Fruit fly (Drosophila melanogaster) whole organism, embryonic: ENCODE data around the gene P5CDh2.

ENCODE experiments used
- Atf-2 ChIP-seq: fragments of 200-800 bp; sonication (Bioruptor generic); optimal IDR thresholded peaks from 2 replicates; lab custom pipeline; 2016; ENCODE audit warnings: missing biosample characterization, missing genetic modification characterization
- B-H2 ChIP-seq: fragments of 200-800 bp; sonication (Bioruptor generic); optimal IDR thresholded peaks from 2 replicates; lab custom pipeline; 2018; ENCODE audit warnings: missing biosample characterization, mild to moderate bottlenecking, missing genetic modification characterization
- BEAF-32 ChIP-seq: fragments of 200-800 bp; sonication (Bioruptor generic); optimal IDR thresholded peaks from 3 replicates; lab custom pipeline; 2017; ENCODE audit warnings: missing biosample characterization, missing genetic modification characterization, mild to moderate bottlenecking, moderate library complexity, missing genetic modification reagents
- C15 ChIP-seq: fragments of 200-800 bp; sonication (Bioruptor generic); IDR thresholded peaks from 3 replicates; pipeline ENCODE4 v1.3.6; 2022; ENCODE audit warnings: missing biosample characterization, missing genetic modification characterization
- CG10147 ChIP-seq: fragments of 200-800 bp; sonication (Bioruptor generic); optimal IDR thresholded peaks from 2 replicates; lab custom pipeline; 2019; ENCODE audit warnings: missing biosample characterization, mild to moderate bottlenecking, missing genetic modification characterization, moderate library complexity
- CG10267 ChIP-seq: fragments of 200-800 bp; sonication (Bioruptor generic); optimal IDR thresholded peaks from 2 replicates; lab custom pipeline; 2018; ENCODE audit warnings: missing biosample characterization, mild to moderate bottlenecking, missing genetic modification characterization, moderate library complexity
- CG12769 ChIP-seq: fragments of 200-800 bp; sonication (Bioruptor generic); optimal IDR thresholded peaks from 2 replicates; lab custom pipeline; 2019; ENCODE audit warnings: missing biosample characterization, mild to moderate bottlenecking, missing genetic modification characterization, moderate library complexity
- CG16863 ChIP-seq: fragments of 200-800 bp; sonication (Bioruptor generic); optimal IDR thresholded peaks from 3 replicates; lab custom pipeline; 2016; ENCODE audit warnings: missing biosample characterization, missing genetic modification characterization
- CG2199 ChIP-seq: fragments of 200-800 bp; sonication (Bioruptor generic); IDR thresholded peaks from 3 replicates; pipeline ENCODE4 v1.3.6; 2022; ENCODE audit warnings: missing biosample characterization, missing genetic modification characterization
- CG2712 ChIP-seq: fragments of 200-800 bp; optimal IDR thresholded peaks from 3 replicates; lab custom pipeline; 2019; ENCODE audit warnings: missing biosample characterization, mild to moderate bottlenecking, missing genetic modification characterization, moderate library complexity
- CG2875 ChIP-seq: fragments of 200-800 bp; sonication (Bioruptor generic); optimal IDR thresholded peaks from 2 replicates; lab custom pipeline; 2017; ENCODE audit warnings: missing biosample characterization, mild to moderate bottlenecking, missing genetic modification characterization, missing genetic modification reagents
- CG2889 ChIP-seq: fragments of 200-800 bp; sonication (Bioruptor generic); IDR thresholded peaks from 3 replicates; pipeline ENCODE4 v1.3.6; 2022; ENCODE audit warnings: missing biosample characterization, missing genetic modification characterization
- CG3281 ChIP-seq: fragments of 200-800 bp; sonication (Bioruptor generic); optimal IDR thresholded peaks from 3 replicates; lab custom pipeline; 2017; ENCODE audit warnings: missing biosample characterization, mild to moderate bottlenecking, missing genetic modification characterization
- CG3847 ChIP-seq: fragments of 200-800 bp; sonication (Bioruptor generic); IDR thresholded peaks from 2 replicates; pipeline ENCODE4 v1.3.6; 2022; ENCODE audit warnings: missing biosample characterization, missing genetic modification characterization
- CG4617 ChIP-seq: fragments of 200-800 bp; sonication (Bioruptor generic); optimal IDR thresholded peaks from 3 replicates; lab custom pipeline; 2016; ENCODE audit warnings: missing biosample characterization, missing genetic modification characterization, borderline replicate concordance
- CG6175 ChIP-seq: fragments of 200-800 bp; sonication (Bioruptor generic); IDR thresholded peaks from 3 replicates; pipeline ENCODE4 v1.3.6; 2022; ENCODE audit warnings: missing biosample characterization, missing genetic modification characterization
- CG6813 ChIP-seq: fragments of 200-800 bp; sonication (Bioruptor generic); optimal IDR thresholded peaks from 2 replicates; lab custom pipeline; 2017; ENCODE audit warnings: missing biosample characterization, missing genetic modification characterization, mild to moderate bottlenecking, moderate library complexity, missing genetic modification reagents
- CG7963 ChIP-seq: fragments of 200-800 bp; sonication (Bioruptor generic); IDR thresholded peaks from 3 replicates; pipeline ENCODE4 v1.3.6; 2022; ENCODE audit warnings: missing biosample characterization, missing genetic modification characterization; ENCODE audit not compliant: partially characterized antibody
- CG8290 ChIP-seq, 3 experiments: fragments of 200-800 bp; sonication (Bioruptor generic); optimal IDR thresholded peaks; 2 replicates each; lab custom pipeline; 2016 to 2019; ENCODE audit warnings: missing biosample characterization in 3 of 3, missing genetic modification characterization in 3 of 3, mild to moderate bottlenecking in 2 of 3, moderate library complexity in 1 of 3
- CG9876 ChIP-seq: fragments of 200-800 bp; sonication (Bioruptor generic); optimal IDR thresholded peaks from 2 replicates; lab custom pipeline; 2016; ENCODE audit warnings: missing biosample characterization, missing genetic modification characterization
- Dek ChIP-seq: fragments of 200-800 bp; sonication (Bioruptor generic); optimal IDR thresholded peaks from 3 replicates; lab custom pipeline; 2019; ENCODE audit warnings: missing biosample characterization, mild to moderate bottlenecking, missing genetic modification characterization, moderate library complexity
- Elba2 ChIP-seq: fragments of 200-800 bp; sonication (Bioruptor generic); optimal IDR thresholded peaks from 3 replicates; lab custom pipeline; 2016; ENCODE audit warnings: missing biosample characterization, missing genetic modification characterization
- H2.0 ChIP-seq: fragments of 200-800 bp; sonication (Bioruptor generic); IDR thresholded peaks from 2 replicates; pipeline ENCODE4 v1.3.6; 2022; ENCODE audit warnings: missing biosample characterization, missing genetic modification characterization
- Hr3 ChIP-seq: fragments of 200-800 bp; sonication (Bioruptor generic); optimal IDR thresholded peaks from 3 replicates; lab custom pipeline; 2016; ENCODE audit warnings: missing biosample characterization, missing genetic modification characterization
- Med ChIP-seq: fragments of 200-800 bp; sonication (Bioruptor generic); peaks from one replicate; lab custom pipeline; 2016; ENCODE audit warnings: missing biosample characterization, missing genetic modification characterization, mild to moderate bottlenecking, inconsistent platforms, moderate library complexity
- Meics ChIP-seq: fragments of 200-800 bp; sonication (Bioruptor generic); optimal IDR thresholded peaks from 2 replicates; lab custom pipeline; 2017; ENCODE audit warnings: missing biosample characterization, mild to moderate bottlenecking, missing genetic modification characterization
- Mrtf ChIP-seq: fragments of 200-800 bp; sonication (Bioruptor generic); IDR thresholded peaks from 3 replicates; pipeline ENCODE4 v1.3.6; 2022; ENCODE audit warnings: missing biosample characterization, missing genetic modification characterization
- Neu2 ChIP-seq: fragments of 200-800 bp; sonication (Bioruptor generic); optimal IDR thresholded peaks from 3 replicates; lab custom pipeline; 2016; ENCODE audit warnings: missing biosample characterization, missing genetic modification characterization, borderline replicate concordance
- Nf-YC ChIP-seq: fragments of 200-800 bp; optimal IDR thresholded peaks from 3 replicates; lab custom pipeline; 2019; ENCODE audit warnings: missing biosample characterization, mild to moderate bottlenecking, missing genetic modification characterization, moderate library complexity
- Rx ChIP-seq: fragments of 200-800 bp; sonication (Bioruptor generic); IDR thresholded peaks from 2 replicates; pipeline ENCODE4 v1.3.6; 2022; ENCODE audit warnings: missing biosample characterization, missing genetic modification characterization
- ash1 ChIP-seq: fragments of 200-800 bp; sonication (Bioruptor generic); optimal IDR thresholded peaks from 2 replicates; lab custom pipeline; 2018; ENCODE audit warnings: missing biosample characterization, mild to moderate bottlenecking, missing genetic modification characterization
- dmrt11E ChIP-seq: fragments of 200-800 bp; sonication (Bioruptor generic); optimal IDR thresholded peaks from 3 replicates; lab custom pipeline; 2018; ENCODE audit warnings: missing biosample characterization, mild to moderate bottlenecking, missing genetic modification characterization, moderate library complexity
- gfzf ChIP-seq: fragments of 200-800 bp; sonication (Bioruptor generic); optimal IDR thresholded peaks from 2 replicates; lab custom pipeline; 2016; ENCODE audit warnings: missing biosample characterization, mild to moderate bottlenecking, missing genetic modification characterization, moderate library complexity
- jumu ChIP-seq: fragments of 200-800 bp; sonication (Bioruptor generic); optimal IDR thresholded peaks from 3 replicates; lab custom pipeline; 2016; ENCODE audit warnings: missing biosample characterization, missing genetic modification characterization
- kah ChIP-seq: fragments of 200-800 bp; sonication (Bioruptor generic); optimal IDR thresholded peaks from 2 replicates; lab custom pipeline; 2018; ENCODE audit warnings: missing biosample characterization, mild to moderate bottlenecking, missing genetic modification characterization
- lmd ChIP-seq: fragments of 200-800 bp; sonication (Bioruptor generic); IDR thresholded peaks from 2 replicates; pipeline ENCODE4 v1.3.6; 2022; ENCODE audit warnings: missing biosample characterization, missing genetic modification characterization
- lov ChIP-seq, 2 experiments: fragments of 200-800 bp in 1 of 2; fragments of >200 bp in 1 of 2; sonication (Bioruptor generic) in 1 of 2; IDR thresholded peaks in 1 of 2; optimal IDR thresholded peaks in 1 of 2; 2 replicates in 1 of 2; 3 replicates in 1 of 2; pipeline versions ENCODE4 v1.3.6 to Lab custom; 2017 to 2022; ENCODE audit warnings: missing biosample characterization in 1 of 2, missing genetic modification characterization in 1 of 2
- mirr ChIP-seq: fragments of 200-800 bp; sonication (Bioruptor generic); optimal IDR thresholded peaks from 3 replicates; lab custom pipeline; 2018; ENCODE audit warnings: missing biosample characterization, mild to moderate bottlenecking, missing genetic modification characterization
- peb ChIP-seq: fragments of 200-800 bp; sonication (Bioruptor generic); IDR thresholded peaks from 2 replicates; pipeline ENCODE4 v1.3.6; 2022; ENCODE audit warnings: missing biosample characterization, missing genetic modification characterization
- pho ChIP-seq: fragments of 200-800 bp; sonication (Bioruptor generic); optimal IDR thresholded peaks from 2 replicates; lab custom pipeline; 2016; ENCODE audit warnings: missing biosample characterization, missing genetic modification characterization
- pita ChIP-seq: fragments of 200-800 bp; sonication (Bioruptor generic); optimal IDR thresholded peaks from 2 replicates; lab custom pipeline; 2017; ENCODE audit warnings: missing biosample characterization, mild to moderate bottlenecking, missing genetic modification characterization
- row ChIP-seq: fragments of 200-800 bp; sonication (Bioruptor generic); IDR thresholded peaks from 3 replicates; pipeline ENCODE4 v1.3.6; 2022; ENCODE audit warnings: missing biosample characterization, missing genetic modification characterization
- salm ChIP-seq: fragments of 200-800 bp; sonication (Bioruptor generic); optimal IDR thresholded peaks from 2 replicates; lab custom pipeline; 2018; ENCODE audit warnings: missing biosample characterization, mild to moderate bottlenecking, missing genetic modification characterization
- sc ChIP-seq, 3 experiments: fragments of >200 bp in 2 of 3; fragments of 200-800 bp in 1 of 3; sonication (Bioruptor generic) in 1 of 3; optimal IDR thresholded peaks; 2 replicates in 2 of 3; 3 replicates in 1 of 3; lab custom pipeline; 2017; ENCODE audit warnings: mild to moderate bottlenecking in 1 of 3, missing biosample characterization in 1 of 3, missing genetic modification characterization in 1 of 3, missing genetic modification reagents in 1 of 3
- sim ChIP-seq: fragments of 200-800 bp; sonication (Bioruptor generic); IDR thresholded peaks from 2 replicates; pipeline ENCODE4 v1.3.6; 2022; ENCODE audit warnings: missing biosample characterization, missing genetic modification characterization
- ttk ChIP-seq: fragments of 200-800 bp; sonication (Bioruptor generic); IDR thresholded peaks from 2 replicates; pipeline ENCODE4 v2.1.2; 2022; ENCODE audit warnings: missing biosample characterization, missing genetic modification characterization
- zen ChIP-seq: fragments of 200-800 bp; sonication (Bioruptor generic); optimal IDR thresholded peaks from 3 replicates; lab custom pipeline; 2018; ENCODE audit warnings: missing biosample characterization, mild to moderate bottlenecking, missing genetic modification characterization, moderate library complexity

P5CDh2 gene

dm6 chr3R:21870158-21870971 is 7.4 kb upstream of the P5CDh2 start, which contains the start of gene CG31431 (continued):
- TF ChIP-seq CG12769 (tag; lab: Kevin White, UChicago) (peak; percentile 99), Atf-2 (GFP tag; lab: Kevin White, UChicago) (peak; percentile 96), CG8290 (GFP tag; optimal IDR thresholded peaks at IDR 0.05; lab: Kevin White, UChicago) (peak; percentile 93), CG8290 (tag; optimal IDR thresholded peaks at IDR 0.05; lab: Kevin White, UChicago) (peak; percentile 71 to 99), lov (optimal IDR thresholded peaks at IDR 0.05; lab: Kevin White, UChicago) (no peak), lov (GFP tag; IDR thresholded peaks at IDR 0.05; lab: Robert Waterston, UW) (peak; percentile 95), sc (optimal IDR thresholded peaks at IDR 0.05; lab: Kevin White, UChicago) (no peak), sc (GFP tag; optimal IDR thresholded peaks at IDR 0.05; lab: Kevin White, UChicago) (peak; percentile 87), ash1 (GFP tag; lab: Kevin White, UChicago) (peak; percentile 88), CG2199 (GFP tag; lab: Robert Waterston, UW) (peak; percentile 93), mirr (GFP tag; lab: Kevin White, UChicago) (peak; percentile 98), CG2889 (GFP tag; lab: Robert Waterston, UW) (peak; percentile 94), CG9876 (peak; percentile 94), Neu2 (GFP tag; lab: Kevin White, UChicago) (peak; percentile 88), pho (GFP tag; lab: Kevin White, UChicago) (peak; percentile 97), CG2875 (GFP tag; lab: Kevin White, UChicago) (peak; percentile 92), Meics (GFP tag; lab: Kevin White, UChicago) (peak; percentile 98), CG10147 (GFP tag; lab: Kevin White, UChicago) (peak; percentile 95), gfzf (GFP tag; lab: Kevin White, UChicago) (peak; percentile 15), CG2712 (peak; percentile 97), C15 (GFP tag; lab: Robert Waterston, UW) (peak; percentile 95), CG4617 (peak; percentile 93), CG16863 (GFP tag; lab: Kevin White, UChicago) (peak; percentile 96), ttk (GFP tag; lab: Robert Waterston, UW) (peak; percentile 96), Hr3 (GFP tag; lab: Kevin White, UChicago) (peak; percentile 94), Rx (peak; percentile 96), BEAF-32 (GFP tag; lab: Kevin White, UChicago) (peak; percentile 16), zen (tag; lab: Kevin White, UChicago) (peak; percentile 97), CG10267 (tag; lab: Kevin White, UChicago) (peak; percentile 91), CG3847 (GFP tag; lab: Robert Waterston, UW) (peak; percentile 98), salm (tag; lab: Kevin White, UChicago) (peak; percentile 92), CG6813 (GFP tag; lab: Kevin White, UChicago) (peak; percentile 98), CG3281 (peak; percentile 98), dmrt11E (peak; percentile 94), Elba2 (peak; percentile 41), Mrtf (peak; percentile 97), Med (peak; percentile 100), H2.0 (GFP tag; lab: Robert Waterston, UW) (peak; percentile 97), CG6175 (GFP tag; lab: Robert Waterston, UW) (peak; percentile 97), Nf-YC (tag; lab: Kevin White, UChicago) (peak; percentile 82), Dek (tag; lab: Kevin White, UChicago) (peak; percentile 97), sim (GFP tag; lab: Robert Waterston, UW) (peak; percentile 94), row (peak; percentile 99), kah (GFP tag; lab: Kevin White, UChicago) (peak; percentile 93), lmd (GFP tag; lab: Robert Waterston, UW) (peak; percentile 98), peb (GFP tag; lab: Robert Waterston, UW) (peak; percentile 90), pita (GFP tag; lab: Kevin White, UChicago) (no peak), CG7963 (GFP tag; lab: Robert Waterston, UW) (no peak), jumu (GFP tag; lab: Kevin White, UChicago) (peak; percentile 97), B-H2 (GFP tag; lab: Kevin White, UChicago) (peak; percentile 94)
